Worm (Caenorhabditis elegans) whole organism, L4 larva: ENCODE results near the gene B0416.3.

Experiments
- F49E8.2 ChIP-seq: sonication (generic microtip); optimal IDR thresholded peaks from 2 replicates; lab custom pipeline; 2016; ENCODE audit warnings: missing compliant biosample characterization, mild to moderate bottlenecking, missing genetic modification characterization, borderline replicate concordance
- Y48G9A.11 ChIP-seq: fragments of 200-800 bp; sonication (Bioruptor generic); IDR thresholded peaks from 2 replicates; pipeline ENCODE4 v1.3.6; 2022; ENCODE audit warnings: missing genetic modification reagents, missing genetic modification characterization, missing compliant biosample characterization
- aly-2 ChIP-seq: sonication (generic microtip); optimal IDR thresholded peaks from 2 replicates; lab custom pipeline; 2018; ENCODE audit warnings: missing biosample characterization, missing genetic modification characterization
- ama-1 ChIP-seq: fragments of 150-350 bp; optimal IDR thresholded peaks from 2 replicates; lab custom pipeline; 2014; ENCODE audit warnings: inconsistent platforms, mixed read lengths
- ceh-20 ChIP-seq: fragments of 200-800 bp; sonication (Bioruptor generic); IDR thresholded peaks from 2 replicates; pipeline ENCODE4 v1.3.6; 2022; ENCODE audit warnings: missing genetic modification reagents, missing genetic modification characterization, missing compliant biosample characterization
- ceh-44 ChIP-seq: fragments of 200-800 bp; sonication (Bioruptor generic); IDR thresholded peaks from 2 replicates; pipeline ENCODE4 v1.3.6; 2022; ENCODE audit warnings: missing genetic modification reagents, missing genetic modification characterization, missing compliant biosample characterization
- ceh-82 ChIP-seq: sonication (generic microtip); optimal IDR thresholded peaks from 2 replicates; lab custom pipeline; 2017; ENCODE audit warnings: missing biosample characterization, missing genetic modification characterization
- ces-1 ChIP-seq: fragments of 150-350 bp; sonication (generic microtip); optimal IDR thresholded peaks from 4 replicates; lab custom pipeline; 2014; ENCODE audit warnings: missing biosample characterization, missing genetic modification reagents, missing genetic modification characterization
- cey-2 ChIP-seq: sonication (generic microtip); optimal IDR thresholded peaks from 3 replicates; lab custom pipeline; 2017; ENCODE audit warnings: missing genetic modification characterization, mild to moderate bottlenecking, missing compliant biosample characterization, antibody characterized with exemption, borderline replicate concordance; ENCODE audit not compliant: insufficient read depth
- dmd-8 ChIP-seq: fragments of 200-800 bp; sonication (Bioruptor generic); IDR thresholded peaks from 2 replicates; pipeline ENCODE4 v1.3.6; 2022; ENCODE audit warnings: missing genetic modification characterization, missing compliant biosample characterization
- duxl-1 ChIP-seq: sonication (generic microtip); optimal IDR thresholded peaks from 2 replicates; lab custom pipeline; 2016; ENCODE audit warnings: mild to moderate bottlenecking, missing genetic modification characterization, moderate library complexity, missing compliant biosample characterization; ENCODE audit not compliant: poor library complexity
- dve-1 ChIP-seq: sonication (generic microtip); optimal IDR thresholded peaks from 2 replicates; lab custom pipeline; 2017; ENCODE audit warnings: antibody characterized with exemption, mild to moderate bottlenecking, missing genetic modification characterization, missing compliant biosample characterization; ENCODE audit not compliant: insufficient read depth
- egl-27 ChIP-seq: sonication (generic microtip); optimal IDR thresholded peaks from 3 replicates; lab custom pipeline; 2017; ENCODE audit warnings: missing biosample characterization, missing genetic modification reagents, missing genetic modification characterization
- egl-43 ChIP-seq: fragments of 200-800 bp; sonication (Bioruptor generic); IDR thresholded peaks from 2 replicates; pipeline ENCODE4 v1.3.6; 2022; ENCODE audit warnings: missing genetic modification reagents, missing genetic modification characterization, missing compliant biosample characterization
- fkh-10 ChIP-seq: fragments of 150-350 bp; optimal IDR thresholded peaks from 2 replicates; lab custom pipeline; 2014; ENCODE audit warnings: missing biosample characterization, missing genetic modification reagents, missing genetic modification characterization
- hmg-1.1 ChIP-seq: fragments of 200-800 bp; sonication (Bioruptor generic); IDR thresholded peaks from 2 replicates; pipeline ENCODE4 v1.3.6; 2022; ENCODE audit warnings: missing genetic modification reagents, missing genetic modification characterization, missing compliant biosample characterization
- jun-1 ChIP-seq: fragments of 150-350 bp; optimal IDR thresholded peaks from 2 replicates; lab custom pipeline; 2014; ENCODE audit warnings: missing biosample characterization, missing genetic modification reagents, missing genetic modification characterization
- lin-13 ChIP-seq: fragments of 150-350 bp; optimal IDR thresholded peaks from 2 replicates; lab custom pipeline; 2014; ENCODE audit warnings: missing biosample characterization, missing genetic modification reagents, missing genetic modification characterization
- lin-39 ChIP-seq: fragments of 150-350 bp; optimal IDR thresholded peaks from 2 replicates; lab custom pipeline; 2014; ENCODE audit warnings: missing biosample characterization, missing genetic modification reagents, missing genetic modification characterization
- lir-3 ChIP-seq: sonication (generic microtip); optimal IDR thresholded peaks from 2 replicates; lab custom pipeline; 2016; ENCODE audit warnings: mild to moderate bottlenecking, missing genetic modification characterization, missing compliant biosample characterization
- madf-5 ChIP-seq, 2 experiments: fragments of 200-800 bp; sonication (Bioruptor generic); IDR thresholded peaks; 2 replicates each; pipeline ENCODE4 v1.3.6; 2022; ENCODE audit warnings: missing compliant biosample characterization in 2 of 2, missing genetic modification characterization in 2 of 2
- mdl-1 ChIP-seq, 2 experiments: fragments of 150-350 bp in 1 of 2; sonication (generic microtip) in 1 of 2; optimal IDR thresholded peaks; 2 replicates each; lab custom pipeline; 2014 to 2017; ENCODE audit warnings: missing biosample characterization in 2 of 2, missing genetic modification characterization in 2 of 2
- mxl-3 ChIP-seq: fragments of 200-800 bp; sonication (Bioruptor generic); optimal IDR thresholded peaks from 2 replicates; lab custom pipeline; 2018; ENCODE audit warnings: mild to moderate bottlenecking, missing genetic modification characterization, missing compliant biosample characterization
- nhr-102 ChIP-seq: sonication (generic microtip); optimal IDR thresholded peaks from 2 replicates; lab custom pipeline; 2016; ENCODE audit warnings: mild to moderate bottlenecking, missing genetic modification characterization, moderate library complexity, missing compliant biosample characterization
- nhr-111 ChIP-seq: fragments of 200-800 bp; sonication (Bioruptor generic); optimal IDR thresholded peaks from 2 replicates; lab custom pipeline; 2018; ENCODE audit warnings: mild to moderate bottlenecking, missing genetic modification characterization, missing compliant biosample characterization
- nhr-25 ChIP-seq: sonication (generic microtip); optimal IDR thresholded peaks from 2 replicates; lab custom pipeline; 2017; ENCODE audit warnings: missing genetic modification characterization, mild to moderate bottlenecking, missing compliant biosample characterization, antibody characterized with exemption, moderate library complexity, borderline replicate concordance; ENCODE audit not compliant: insufficient read depth
- nhr-28 ChIP-seq: fragments of 150-350 bp; optimal IDR thresholded peaks from 2 replicates; lab custom pipeline; 2014; ENCODE audit warnings: missing biosample characterization, missing genetic modification characterization
- nhr-42 ChIP-seq: fragments of 200-800 bp; sonication (Bioruptor generic); IDR thresholded peaks from 2 replicates; pipeline ENCODE4 v1.3.6; 2022; ENCODE audit warnings: missing genetic modification characterization, missing compliant biosample characterization
- nhr-48 ChIP-seq: sonication (generic microtip); optimal IDR thresholded peaks from 2 replicates; lab custom pipeline; 2016; ENCODE audit warnings: mild to moderate bottlenecking, missing genetic modification characterization, missing compliant biosample characterization
- nhr-6 ChIP-seq: fragments of 150-350 bp; optimal IDR thresholded peaks from 2 replicates; lab custom pipeline; 2014; ENCODE audit warnings: missing biosample characterization, missing genetic modification characterization
- nhr-77 ChIP-seq: fragments of 150-350 bp; optimal IDR thresholded peaks from 2 replicates; lab custom pipeline; 2014; ENCODE audit warnings: missing biosample characterization, missing genetic modification characterization
- pqm-1 ChIP-seq: sonication (generic microtip); optimal IDR thresholded peaks from 2 replicates; lab custom pipeline; 2017; ENCODE audit warnings: missing biosample characterization, missing genetic modification characterization
- rbr-2 ChIP-seq: sonication (generic microtip); optimal IDR thresholded peaks from 2 replicates; lab custom pipeline; 2016; ENCODE audit warnings: missing genotype, missing genetic modification characterization, missing compliant biosample characterization
- saeg-2 ChIP-seq: fragments of 200-800 bp; sonication (Bioruptor generic); IDR thresholded peaks from 2 replicates; pipeline ENCODE4 v1.3.6; 2022; ENCODE audit warnings: missing genetic modification reagents, missing genetic modification characterization, missing compliant biosample characterization
- set-16 ChIP-seq: fragments of 200-800 bp; sonication (Bioruptor generic); IDR thresholded peaks from 2 replicates; pipeline ENCODE4 v1.3.6; 2022; ENCODE audit warnings: missing genetic modification reagents, missing genetic modification characterization, missing compliant biosample characterization
- snpc-1.2 ChIP-seq: fragments of 200-800 bp; sonication (Bioruptor generic); IDR thresholded peaks from 2 replicates; pipeline ENCODE4 v1.3.6; 2022; ENCODE audit warnings: missing genetic modification reagents, missing genetic modification characterization, missing compliant biosample characterization
- spr-3 ChIP-seq: fragments of 200-800 bp; sonication (Bioruptor generic); optimal IDR thresholded peaks from 2 replicates; lab custom pipeline; 2018; ENCODE audit warnings: mild to moderate bottlenecking, missing genetic modification characterization, missing compliant biosample characterization
- tra-1 ChIP-seq: fragments of 200-800 bp; sonication (Bioruptor generic); IDR thresholded peaks from 2 replicates; pipeline ENCODE4 v1.3.6; 2022; ENCODE audit warnings: missing genetic modification reagents, missing genetic modification characterization, missing compliant biosample characterization
- unc-39 ChIP-seq: sonication (generic microtip); optimal IDR thresholded peaks from 2 replicates; lab custom pipeline; 2017; ENCODE audit warnings: missing biosample characterization, missing genetic modification characterization

The B0416.3 gene

ce11 chrX:9271886-9272285 is 19.6 kb upstream of the B0416.3 start (continued):
- TF ChIP-seq Y48G9A.11 (GFP tag; lab: Robert Waterston, UW) (no peak), rbr-2 (tag; lab: Kevin White, UChicago) (no peak), aly-2 (tag; lab: Kevin White, UChicago) (no peak), pqm-1 (peak; percentile 80), F49E8.2 (no peak), lin-13 (GFP tag; lab: Kevin White, UChicago) (peak; percentile 18), duxl-1 (tag; lab: Kevin White, UChicago) (no peak), nhr-111 (no peak), dve-1 (tag; lab: Kevin White, UChicago) (peak; percentile 87)

- no peak for TF ChIP-seq fkh-10
- TF ChIP-seq saeg-2 = no peak
- TF ChIP-seq ceh-44 = no peak
- no peak for TF ChIP-seq jun-1 (tag; lab: Kevin White, UChicago)
- no peak for TF ChIP-seq ceh-20 (GFP tag; lab: Robert Waterston, UW)
- no peak for TF ChIP-seq spr-3 (GFP tag; lab: Kevin White, UChicago)
- no peak for TF ChIP-seq unc-39 (tag; lab: Kevin White, UChicago)
- no peak for TF ChIP-seq madf-5 (GFP tag; IDR thresholded peaks at IDR 0.05; lab: Robert Waterston, UW)
- TF ChIP-seq nhr-25 (tag; lab: Kevin White, UChicago) = no peak
- TF ChIP-seq ama-1 (lab: Kevin White, UChicago) = no peak
- TF ChIP-seq mxl-3 (GFP tag; lab: Kevin White, UChicago) = no peak
- no peak for TF ChIP-seq nhr-102
- no peak for TF ChIP-seq ceh-82
- no peak for TF ChIP-seq lin-39 (tag; lab: Kevin White, UChicago)
- no peak for TF ChIP-seq dmd-8 (GFP tag; lab: Robert Waterston, UW)
- TF ChIP-seq lin-13 (GFP tag; lab: Kevin White, UChicago) = no peak
- no peak for TF ChIP-seq lir-3 (tag; lab: Kevin White, UChicago)
- TF ChIP-seq hmg-1.1 (GFP tag; lab: Robert Waterston, UW) = no peak
- TF ChIP-seq, all 104 proteins: peak for 0
These were observed 16.9 kb upstream of the B0416.3 start, which contains the start of gene B0416.10 for ce11 chrX:9274574-9274973. Gene B0416.10, minus strand, starts transcription at chrX:9274674.

- TF ChIP-seq Y48G9A.11 (GFP tag; lab: Robert Waterston, UW) (no peak), egl-27 (tag; lab: Kevin White, UChicago) (no peak), set-16 (GFP tag; lab: Robert Waterston, UW) (no peak), aly-2 (tag; lab: Kevin White, UChicago) (no peak), mdl-1 (tag; optimal IDR thresholded peaks at IDR 0.05; lab: Kevin White, UChicago) (no peak)
These were observed 12.8 kb upstream of the B0416.3 start, which contains the start of gene B0416.4 for ce11 chrX:9278653-9279052. Gene B0416.4, plus strand, starts transcription at chrX:9278953.

ce11 chrX:9283026-9283425 is 8.4 kb upstream of the B0416.3 start, which contains the start of gene B0416.11:
Gene B0416.11, minus strand, starts transcription at chrX:9283126.
- TF ChIP-seq nhr-111 (no peak), nhr-42 (GFP tag; lab: Robert Waterston, UW) (no peak), cey-2 (no peak), nhr-6 (tag; lab: Kevin White, UChicago) (no peak), nhr-77 (tag; lab: Kevin White, UChicago) (no peak), lin-13 (GFP tag; lab: Kevin White, UChicago) (no peak), lir-3 (tag; lab: Kevin White, UChicago) (no peak), tra-1 (GFP tag; lab: Robert Waterston, UW) (no peak), duxl-1 (tag; lab: Kevin White, UChicago) (no peak), nhr-28 (tag; lab: Kevin White, UChicago) (no peak), ces-1 (GFP tag; lab: Kevin White, UChicago) (no peak), egl-43 (GFP tag; lab: Robert Waterston, UW) (no peak), madf-5 (GFP tag; IDR thresholded peaks at IDR 0.05; lab: Robert Waterston, UW) (no peak), nhr-48 (no peak), aly-2 (tag; lab: Kevin White, UChicago) (no peak), snpc-1.2 (GFP tag; lab: Robert Waterston, UW) (no peak)
